Worm (Caenorhabditis elegans) whole organism, L1 larva: ENCODE measurements around the gene rpl-5.

Source experiments
- C34B4.2 ChIP-seq: sonication (generic microtip); optimal IDR thresholded peaks from 2 replicates; lab custom pipeline; 2017; ENCODE audit warnings: mild to moderate bottlenecking, missing genetic modification characterization, missing compliant biosample characterization
- Y116A8C.19 ChIP-seq: sonication (generic microtip); optimal IDR thresholded peaks from 2 replicates; lab custom pipeline; 2016; ENCODE audit warnings: missing compliant biosample characterization, missing genetic modification characterization, borderline replicate concordance
- aha-1 ChIP-seq: fragments of 150-350 bp; optimal IDR thresholded peaks from 2 replicates; lab custom pipeline; 2014; ENCODE audit warnings: missing biosample characterization, missing genetic modification characterization
- alr-1 ChIP-seq: fragments of 200-800 bp; sonication (Bioruptor generic); optimal IDR thresholded peaks from 2 replicates; lab custom pipeline; 2018; ENCODE audit warnings: borderline replicate concordance, mild to moderate bottlenecking, missing genetic modification characterization, missing compliant biosample characterization
- blmp-1 ChIP-seq: fragments of 150-350 bp; optimal IDR thresholded peaks from 2 replicates; lab custom pipeline; 2014; ENCODE audit warnings: missing biosample characterization, missing genetic modification characterization
- ceh-63 ChIP-seq: fragments of 200-800 bp; sonication (Bioruptor generic); optimal IDR thresholded peaks from 2 replicates; lab custom pipeline; 2018; ENCODE audit warnings: mild to moderate bottlenecking, missing genetic modification characterization, missing compliant biosample characterization
- ceh-8 ChIP-seq: fragments of 200-800 bp; sonication (Bioruptor generic); optimal IDR thresholded peaks from 2 replicates; lab custom pipeline; 2018; ENCODE audit warnings: mild to moderate bottlenecking, missing genetic modification characterization, moderate library complexity, missing compliant biosample characterization
- ceh-82 ChIP-seq, 3 experiments: fragments of 150-350 bp in 1 of 3; sonication (generic microtip) in 2 of 3; optimal IDR thresholded peaks; 2 replicates each; lab custom pipeline; 2014 to 2017; ENCODE audit warnings: missing biosample characterization in 3 of 3, missing genetic modification characterization in 3 of 3
- ces-1 ChIP-seq: fragments of 150-350 bp; optimal IDR thresholded peaks from 2 replicates; lab custom pipeline; 2014; ENCODE audit warnings: missing biosample characterization, missing genetic modification reagents, missing genetic modification characterization
- dpl-1 ChIP-seq, 3 experiments: fragments of 150-350 bp in 2 of 3; sonication (generic microtip) in 1 of 3; optimal IDR thresholded peaks; 2 replicates each; lab custom pipeline; 2014 to 2017; ENCODE audit warnings: missing biosample characterization in 3 of 3, missing genetic modification characterization in 3 of 3, missing genetic modification reagents in 3 of 3
- dsc-1 ChIP-seq: sonication (generic microtip); optimal IDR thresholded peaks from 2 replicates; lab custom pipeline; 2016; ENCODE audit warnings: mild to moderate bottlenecking, missing genetic modification characterization, missing compliant biosample characterization
- egl-13 ChIP-seq: sonication (generic microtip); optimal IDR thresholded peaks from 2 replicates; lab custom pipeline; 2016; ENCODE audit warnings: missing genotype, missing genetic modification reagents, missing genetic modification characterization, missing compliant biosample characterization
- elt-2 ChIP-seq: sonication (generic microtip); optimal IDR thresholded peaks from 2 replicates; lab custom pipeline; 2016; ENCODE audit warnings: missing genetic modification characterization, mild to moderate bottlenecking, inconsistent platforms, missing compliant biosample characterization, missing genetic modification reagents
- elt-3 ChIP-seq, 6 experiments: fragments of 150-350 bp in 1 of 6; sonication (generic microtip); optimal IDR thresholded peaks; 2 replicates each; lab custom pipeline; 2017 to 2018; ENCODE audit warnings: missing biosample characterization in 6 of 6, missing genetic modification characterization in 6 of 6, inconsistent platforms in 1 of 6
- fkh-10 ChIP-seq: sonication (generic microtip); optimal IDR thresholded peaks from 2 replicates; lab custom pipeline; 2017; ENCODE audit warnings: missing biosample characterization, missing genetic modification reagents, missing genetic modification characterization
- fkh-4 ChIP-seq: sonication (generic microtip); optimal IDR thresholded peaks from 2 replicates; lab custom pipeline; 2016; ENCODE audit warnings: missing compliant biosample characterization, missing genetic modification characterization, borderline replicate concordance
- fkh-8 ChIP-seq: sonication (generic microtip); optimal IDR thresholded peaks from 2 replicates; lab custom pipeline; 2016; ENCODE audit warnings: mild to moderate bottlenecking, missing genetic modification characterization, missing compliant biosample characterization
- grh-1 ChIP-seq: fragments of 200-800 bp; sonication (Bioruptor generic); IDR thresholded peaks from 2 replicates; pipeline ENCODE4 v1.3.6; 2022; ENCODE audit warnings: missing genetic modification reagents, missing genetic modification characterization, missing compliant biosample characterization
- hpl-2 ChIP-seq: fragments of 150-350 bp; optimal IDR thresholded peaks from 2 replicates; lab custom pipeline; 2014; ENCODE audit warnings: missing biosample characterization, missing genetic modification reagents, missing genetic modification characterization
- lin-14 ChIP-seq: fragments of 200-800 bp; sonication (Bioruptor generic); optimal IDR thresholded peaks from 2 replicates; lab custom pipeline; 2018; ENCODE audit warnings: mild to moderate bottlenecking, missing genetic modification characterization, moderate library complexity, missing compliant biosample characterization
- lin-15B ChIP-seq: fragments of 150-350 bp; sonication (generic microtip); optimal IDR thresholded peaks from 3 replicates; lab custom pipeline; 2014; ENCODE audit warnings: missing biosample characterization, missing genetic modification characterization
- lin-35 ChIP-seq, 2 experiments: fragments of 150-350 bp; optimal IDR thresholded peaks; 2 replicates each; lab custom pipeline; 2014; ENCODE audit warnings: missing biosample characterization in 2 of 2, missing genetic modification characterization in 2 of 2, missing genetic modification reagents in 2 of 2
- lin-39 ChIP-seq: fragments of 150-350 bp; optimal IDR thresholded peaks from 2 replicates; lab custom pipeline; 2014; ENCODE audit warnings: missing biosample characterization, missing genetic modification reagents, missing genetic modification characterization
- lsy-2 ChIP-seq, 2 experiments: fragments of 150-350 bp; optimal IDR thresholded peaks; 2 replicates each; lab custom pipeline; 2014; ENCODE audit warnings: missing biosample characterization in 2 of 2, missing genetic modification characterization in 2 of 2
- mab-9 ChIP-seq: fragments of 200-800 bp; sonication (Bioruptor generic); IDR thresholded peaks from 2 replicates; pipeline ENCODE4 v1.3.6; 2022; ENCODE audit warnings: missing genetic modification reagents, missing genetic modification characterization, missing compliant biosample characterization
- nhr-11 ChIP-seq: fragments of 150-350 bp; optimal IDR thresholded peaks from 2 replicates; lab custom pipeline; 2014; ENCODE audit warnings: missing biosample characterization, missing genetic modification characterization
- nhr-19 ChIP-seq: fragments of 200-800 bp; sonication (Bioruptor generic); conservative IDR thresholded peaks from 2 replicates; pipeline ENCODE4 v1.3.6; 2022; ENCODE audit warnings: missing genetic modification characterization, missing compliant biosample characterization
- nhr-20 ChIP-seq: sonication (generic microtip); optimal IDR thresholded peaks from 2 replicates; lab custom pipeline; 2016; ENCODE audit warnings: mild to moderate bottlenecking, missing genetic modification characterization, missing compliant biosample characterization
- nhr-71 ChIP-seq: sonication (generic microtip); optimal IDR thresholded peaks from 2 replicates; lab custom pipeline; 2016; ENCODE audit warnings: mild to moderate bottlenecking, missing genetic modification characterization, moderate library complexity, missing compliant biosample characterization
- nhr-84 ChIP-seq: sonication (generic microtip); optimal IDR thresholded peaks from 2 replicates; lab custom pipeline; 2017; ENCODE audit warnings: missing biosample characterization, missing genetic modification characterization
- nhr-85 ChIP-seq: sonication (generic microtip); peaks from one replicate; lab custom pipeline; 2016; ENCODE audit warnings: missing genetic modification characterization, inconsistent platforms, missing compliant biosample characterization
- pqm-1 ChIP-seq: sonication (generic microtip); optimal IDR thresholded peaks from 3 replicates; lab custom pipeline; 2017; ENCODE audit warnings: missing biosample characterization, missing genetic modification characterization
- rnt-1 ChIP-seq: sonication (generic microtip); optimal IDR thresholded peaks from 2 replicates; lab custom pipeline; 2016; ENCODE audit warnings: mild to moderate bottlenecking, missing genetic modification characterization, moderate library complexity, missing compliant biosample characterization
- skn-1 ChIP-seq: fragments of 150-350 bp; optimal IDR thresholded peaks from 2 replicates; lab custom pipeline; 2014; ENCODE audit warnings: missing biosample characterization, missing genetic modification characterization
- sox-4 ChIP-seq: sonication (generic microtip); optimal IDR thresholded peaks from 2 replicates; lab custom pipeline; 2016; ENCODE audit warnings: missing genetic modification characterization, missing compliant biosample characterization
- sup-37 ChIP-seq: fragments of 200-800 bp; sonication (Bioruptor generic); optimal IDR thresholded peaks from 2 replicates; lab custom pipeline; 2018; ENCODE audit warnings: mild to moderate bottlenecking, missing genetic modification characterization, missing compliant biosample characterization
- swsn-7 ChIP-seq: sonication (generic microtip); optimal IDR thresholded peaks from 2 replicates; lab custom pipeline; 2016; ENCODE audit warnings: missing genetic modification characterization, missing compliant biosample characterization
- tbx-2 ChIP-seq: sonication (generic microtip); optimal IDR thresholded peaks from 2 replicates; lab custom pipeline; 2016; ENCODE audit warnings: missing genetic modification characterization, missing compliant biosample characterization
- tlp-1 ChIP-seq: fragments of 150-350 bp; optimal IDR thresholded peaks from 2 replicates; lab custom pipeline; 2014; ENCODE audit warnings: missing biosample characterization, missing genetic modification characterization
- unc-86 ChIP-seq: sonication (generic microtip); optimal IDR thresholded peaks from 2 replicates; lab custom pipeline; 2016; ENCODE audit warnings: missing genetic modification characterization, missing compliant biosample characterization
- unc-98 ChIP-seq: fragments of 200-800 bp; sonication (Bioruptor generic); IDR thresholded peaks from 2 replicates; pipeline ENCODE4 v1.3.6; 2022; ENCODE audit warnings: missing genetic modification characterization, missing compliant biosample characterization
- xbp-1 ChIP-seq: sonication (generic microtip); optimal IDR thresholded peaks from 2 replicates; lab custom pipeline; 2016; ENCODE audit warnings: missing genetic modification characterization, missing compliant biosample characterization
- zag-1 ChIP-seq: fragments of 150-350 bp; optimal IDR thresholded peaks from 2 replicates; lab custom pipeline; 2014; ENCODE audit warnings: missing biosample characterization, missing genetic modification characterization
- ztf-11 ChIP-seq, 2 experiments: sonication (generic microtip); optimal IDR thresholded peaks; 2 replicates each; lab custom pipeline; 2016 to 2017; ENCODE audit warnings: missing genetic modification characterization in 2 of 2, missing biosample characterization in 1 of 2, missing compliant biosample characterization in 1 of 2

rpl-5 gene

ce11 chrII:8585921-8586320 lies 16.2 kb downstream of the rpl-5 start:
- TF ChIP-seq unc-86 (tag; lab: Kevin White, UChicago): no peak
- no peak for TF ChIP-seq Y116A8C.19 (tag; lab: Kevin White, UChicago)
- no peak for TF ChIP-seq sup-37
- TF ChIP-seq fkh-8 (tag; lab: Kevin White, UChicago): no peak
- TF ChIP-seq tbx-2 (tag; lab: Kevin White, UChicago): no peak
- no peak for TF ChIP-seq egl-13 (tag; lab: Kevin White, UChicago)
- no peak for TF ChIP-seq mab-9 (GFP tag; lab: Robert Waterston, UW)
- TF ChIP-seq ceh-63 (GFP tag; lab: Kevin White, UChicago): no peak
- no peak for TF ChIP-seq ceh-8 (GFP tag; lab: Kevin White, UChicago)
- no peak for TF ChIP-seq zag-1
- TF ChIP-seq skn-1 (tag; lab: Kevin White, UChicago): no peak
- no peak for TF ChIP-seq elt-3 (tag; optimal IDR thresholded peaks at IDR 0.05; lab: Kevin White, UChicago)
- no peak for TF ChIP-seq nhr-11
- TF ChIP-seq dsc-1 (tag; lab: Kevin White, UChicago): no peak
- TF ChIP-seq unc-98 (GFP tag; lab: Robert Waterston, UW): no peak

ce11 chrII:8587660-8588230 lies 18.0 kb downstream of the rpl-5 start:
- no peak for TF ChIP-seq lin-39 (tag; lab: Kevin White, UChicago)
- no peak for TF ChIP-seq C34B4.2
- TF ChIP-seq lin-14 (GFP tag; lab: Kevin White, UChicago): peak; percentile 73
- peak; percentile 39 for TF ChIP-seq nhr-71 (tag; lab: Kevin White, UChicago)
- TF ChIP-seq lin-35 (GFP tag; optimal IDR thresholded peaks at IDR 0.05; lab: Kevin White, UChicago): no peak
- peak; percentile 14 for TF ChIP-seq fkh-10 (GFP tag; lab: Kevin White, UChicago)
- peak; percentile 39 for TF ChIP-seq tbx-2 (tag; lab: Kevin White, UChicago)
- peak; percentile 14 for TF ChIP-seq blmp-1
- TF ChIP-seq dpl-1 (GFP tag; optimal IDR thresholded peaks at IDR 0.05; lab: Kevin White, UChicago): no peak
- no peak for TF ChIP-seq tlp-1 (tag; lab: Kevin White, UChicago)

- no peak for TF ChIP-seq swsn-7 (tag; lab: Kevin White, UChicago)
- TF ChIP-seq skn-1 (tag; lab: Kevin White, UChicago): no peak
- TF ChIP-seq nhr-84 (tag; lab: Kevin White, UChicago): no peak
- no peak for TF ChIP-seq sup-37
- peak; percentile 35 for TF ChIP-seq zag-1
- no peak for TF ChIP-seq hpl-2 (GFP tag; lab: Kevin White, UChicago)
- no peak for TF ChIP-seq grh-1
- no peak for TF ChIP-seq pqm-1 (tag; lab: Kevin White, UChicago)
- TF ChIP-seq fkh-4 (tag; lab: Kevin White, UChicago): no peak
- no peak for TF ChIP-seq sox-4 (tag; lab: Kevin White, UChicago)
- peak in 1 of 2 experiments; percentile 42 for TF ChIP-seq ztf-11 (tag; optimal IDR thresholded peaks at IDR 0.05; lab: Kevin White, UChicago)
- TF ChIP-seq elt-2 (tag; lab: Kevin White, UChicago): no peak
- TF ChIP-seq lin-14 (GFP tag; lab: Kevin White, UChicago): peak; percentile 28
- TF ChIP-seq aha-1 (tag; lab: Kevin White, UChicago): no peak
- TF ChIP-seq dpl-1 (GFP tag; optimal IDR thresholded peaks at IDR 0.05; lab: Kevin White, UChicago): no peak
- TF ChIP-seq rnt-1: no peak
- TF ChIP-seq nhr-11: no peak
- TF ChIP-seq nhr-19 (GFP tag; lab: Robert Waterston, UW): no peak
These were observed 18.7 kb downstream of the rpl-5 start for ce11 chrII:8588442-8588841.

ce11 chrII:8589227-8589626 lies 19.5 kb downstream of the rpl-5 start:
- no peak for TF ChIP-seq xbp-1 (tag; lab: Kevin White, UChicago)
- TF ChIP-seq unc-86 (tag; lab: Kevin White, UChicago): peak; percentile 51
- TF ChIP-seq ces-1 (GFP tag; lab: Kevin White, UChicago): peak; percentile 51
- no peak for TF ChIP-seq nhr-85 (tag; lab: Kevin White, UChicago)
- no peak for TF ChIP-seq ceh-82 (tag; optimal IDR thresholded peaks at IDR 0.05; lab: Kevin White, UChicago)
- TF ChIP-seq lin-14 (GFP tag; lab: Kevin White, UChicago): peak; percentile 88
- no peak for TF ChIP-seq lin-15B (tag; lab: Kevin White, UChicago)
- TF ChIP-seq nhr-84 (tag; lab: Kevin White, UChicago): no peak
- no peak for TF ChIP-seq fkh-10 (GFP tag; lab: Kevin White, UChicago)
- peak; percentile 52 for TF ChIP-seq zag-1
- TF ChIP-seq nhr-71 (tag; lab: Kevin White, UChicago): peak; percentile 57
- TF ChIP-seq ceh-8 (GFP tag; lab: Kevin White, UChicago): peak; percentile 77
- TF ChIP-seq sox-4 (tag; lab: Kevin White, UChicago): no peak
- peak in 1 of 2 experiments; percentile 10 for TF ChIP-seq lin-35 (GFP tag; optimal IDR thresholded peaks at IDR 0.05; lab: Kevin White, UChicago)
- TF ChIP-seq alr-1 (tag; lab: Kevin White, UChicago): no peak
- peak; percentile 72 for TF ChIP-seq dsc-1 (tag; lab: Kevin White, UChicago)
- peak in 1 of 2 experiments; percentile 16 for TF ChIP-seq lsy-2 (tag; optimal IDR thresholded peaks at IDR 0.05; lab: Kevin White, UChicago)
- no peak for TF ChIP-seq nhr-20 (tag; lab: Kevin White, UChicago)
- TF ChIP-seq fkh-4 (tag; lab: Kevin White, UChicago): no peak
